Fruit fly (Drosophila melanogaster) whole organism, embryonic: ENCODE data around the gene Blimp-1.

Experiments
- Adf1 ChIP-seq: fragments of 200-800 bp; sonication (Bioruptor generic); IDR thresholded peaks from 2 replicates; pipeline ENCODE4 v1.3.6; 2022; ENCODE audit warnings: missing biosample characterization, missing genetic modification characterization
- CG12942 ChIP-seq: fragments of 200-800 bp; sonication (Bioruptor generic); optimal IDR thresholded peaks from 3 replicates; lab custom pipeline; 2016; ENCODE audit warnings: missing biosample characterization, missing genetic modification characterization
- CG14441 ChIP-seq: fragments of 200-800 bp; sonication (Bioruptor generic); IDR thresholded peaks from 2 replicates; pipeline ENCODE4 v1.3.6; 2022; ENCODE audit warnings: missing biosample characterization, missing genetic modification characterization
- CG2129 ChIP-seq: fragments of 200-800 bp; sonication (Bioruptor generic); IDR thresholded peaks from 2 replicates; pipeline ENCODE4 v1.3.6; 2022; ENCODE audit warnings: missing biosample characterization, missing genetic modification characterization; ENCODE audit not compliant: partially characterized antibody
- CG30020 ChIP-seq: fragments of 200-800 bp; optimal IDR thresholded peaks from 2 replicates; lab custom pipeline; 2019; ENCODE audit warnings: missing biosample characterization, mild to moderate bottlenecking, missing genetic modification characterization, moderate library complexity
- CG4424 ChIP-seq: fragments of 200-800 bp; sonication (Bioruptor generic); optimal IDR thresholded peaks from 3 replicates; lab custom pipeline; 2016; ENCODE audit warnings: missing biosample characterization, missing genetic modification characterization
- CG6272 ChIP-seq: fragments of 200-800 bp; sonication (Bioruptor generic); IDR thresholded peaks from 2 replicates; pipeline ENCODE4 v1.3.6; 2022; ENCODE audit warnings: missing biosample characterization, missing genetic modification characterization
- CG6683 ChIP-seq: fragments of 200-800 bp; sonication (Bioruptor generic); optimal IDR thresholded peaks from 2 replicates; lab custom pipeline; 2017; ENCODE audit warnings: missing biosample characterization, mild to moderate bottlenecking, missing genetic modification characterization, missing genetic modification reagents
- CG6689 ChIP-seq: fragments of 200-800 bp; sonication (Bioruptor generic); IDR thresholded peaks from 2 replicates; pipeline ENCODE4 v1.3.6; 2022; ENCODE audit warnings: missing biosample characterization, missing genetic modification characterization
- CG6791 ChIP-seq: fragments of 200-800 bp; sonication (Bioruptor generic); IDR thresholded peaks from 3 replicates; pipeline ENCODE4 v1.3.6; 2022; ENCODE audit warnings: missing biosample characterization, missing genetic modification characterization; ENCODE audit not compliant: partially characterized antibody
- CG8089 ChIP-seq: fragments of 200-800 bp; sonication (Bioruptor generic); optimal IDR thresholded peaks from 3 replicates; lab custom pipeline; 2016; ENCODE audit warnings: missing biosample characterization, missing genetic modification characterization
- CG8388 ChIP-seq: fragments of 200-800 bp; sonication (Bioruptor generic); optimal IDR thresholded peaks from 2 replicates; lab custom pipeline; 2019; ENCODE audit warnings: missing biosample characterization, mild to moderate bottlenecking, missing genetic modification characterization, moderate library complexity
- CG9437 ChIP-seq: fragments of 200-800 bp; sonication (Bioruptor generic); optimal IDR thresholded peaks from 2 replicates; lab custom pipeline; 2018; ENCODE audit warnings: missing biosample characterization, mild to moderate bottlenecking, missing genetic modification characterization
- Chrac-16 ChIP-seq: fragments of 200-800 bp; sonication (Bioruptor generic); optimal IDR thresholded peaks from 3 replicates; lab custom pipeline; 2016; ENCODE audit warnings: missing biosample characterization, missing genetic modification characterization
- D19B ChIP-seq: fragments of 200-800 bp; sonication (Bioruptor generic); optimal IDR thresholded peaks from 2 replicates; lab custom pipeline; 2017; ENCODE audit warnings: missing biosample characterization, mild to moderate bottlenecking, missing genetic modification characterization
- Dbx ChIP-seq: fragments of 200-800 bp; sonication (Bioruptor generic); IDR thresholded peaks from 3 replicates; pipeline ENCODE4 v1.3.6; 2022; ENCODE audit warnings: missing biosample characterization, missing genetic modification characterization
- Deaf1 ChIP-seq: fragments of 200-800 bp; optimal IDR thresholded peaks from 3 replicates; lab custom pipeline; 2019; ENCODE audit warnings: missing biosample characterization, mild to moderate bottlenecking, missing genetic modification characterization, moderate library complexity
- E2f1 ChIP-seq: fragments of 200-800 bp; sonication (Bioruptor generic); IDR thresholded peaks from 2 replicates; pipeline ENCODE4 v1.3.6; 2022; ENCODE audit warnings: missing biosample characterization, missing genetic modification characterization
- Eip74EF ChIP-seq, 2 experiments: fragments of 200-800 bp in 1 of 2; fragments of >200 bp in 1 of 2; sonication (Bioruptor generic) in 1 of 2; optimal IDR thresholded peaks; 2 replicates each; lab custom pipeline; 2017 to 2019; ENCODE audit warnings: missing biosample characterization in 2 of 2, missing genetic modification characterization in 2 of 2, mild to moderate bottlenecking in 1 of 2, moderate library complexity in 1 of 2
- Ets65A ChIP-seq: fragments of 200-800 bp; sonication (Bioruptor generic); peaks from one replicate; lab custom pipeline; 2016; ENCODE audit warnings: missing biosample characterization, missing genetic modification characterization
- H2.0 ChIP-seq: fragments of 200-800 bp; sonication (Bioruptor generic); IDR thresholded peaks from 2 replicates; pipeline ENCODE4 v1.3.6; 2022; ENCODE audit warnings: missing biosample characterization, missing genetic modification characterization
- HHEX ChIP-seq: fragments of 200-800 bp; sonication (Bioruptor generic); optimal IDR thresholded peaks from 3 replicates; lab custom pipeline; 2017; ENCODE audit warnings: missing biosample characterization, mild to moderate bottlenecking, missing genetic modification characterization, missing genetic modification reagents
- Hsf ChIP-seq: fragments of 200-800 bp; sonication (Bioruptor generic); optimal IDR thresholded peaks from 3 replicates; lab custom pipeline; 2016; ENCODE audit warnings: missing biosample characterization, missing genetic modification characterization
- Jarid2 ChIP-seq: fragments of 200-800 bp; sonication (Bioruptor generic); optimal IDR thresholded peaks from 3 replicates; lab custom pipeline; 2017; ENCODE audit warnings: mild to moderate bottlenecking, missing biosample characterization, missing genetic modification reagents, missing genetic modification characterization
- Med ChIP-seq: fragments of 200-800 bp; sonication (Bioruptor generic); peaks from one replicate; lab custom pipeline; 2016; ENCODE audit warnings: missing biosample characterization, missing genetic modification characterization, mild to moderate bottlenecking, inconsistent platforms, moderate library complexity
- NC2α ChIP-seq: fragments of 200-800 bp; sonication (Bioruptor generic); optimal IDR thresholded peaks from 2 replicates; lab custom pipeline; 2016; ENCODE audit warnings: missing biosample characterization, missing genetic modification characterization
- Sry-β ChIP-seq: fragments of 200-800 bp; sonication (Bioruptor generic); optimal IDR thresholded peaks from 2 replicates; lab custom pipeline; 2018; ENCODE audit warnings: missing biosample characterization, mild to moderate bottlenecking, missing genetic modification characterization, moderate library complexity
- Ssrp ChIP-seq: fragments of 200-800 bp; sonication (Bioruptor generic); optimal IDR thresholded peaks from 2 replicates; lab custom pipeline; 2018; ENCODE audit warnings: missing biosample characterization, mild to moderate bottlenecking, missing genetic modification characterization, moderate library complexity
- Stat92E ChIP-seq, 3 experiments: fragments of >200 bp in 2 of 3; fragments of 200-800 bp in 1 of 3; sonication (Bioruptor generic) in 1 of 3; optimal IDR thresholded peaks; 2 replicates each; lab custom pipeline; 2017 to 2019; ENCODE audit warnings: missing biosample characterization in 3 of 3, missing genetic modification characterization in 3 of 3, mild to moderate bottlenecking in 1 of 3, moderate library complexity in 1 of 3
- Trl ChIP-seq, 3 experiments: fragments of >200 bp in 2 of 3; fragments of 200-800 bp in 1 of 3; sonication (Bioruptor generic) in 1 of 3; optimal IDR thresholded peaks; 2 replicates in 1 of 3; 3 replicates in 2 of 3; lab custom pipeline; 2016 to 2017; ENCODE audit warnings: missing biosample characterization in 1 of 3, missing genetic modification characterization in 1 of 3
- chinmo ChIP-seq: fragments of 200-800 bp; sonication (Bioruptor generic); IDR thresholded peaks from 4 replicates; pipeline ENCODE4 v1.3.6; 2022; ENCODE audit warnings: missing biosample characterization, missing genetic modification characterization; ENCODE audit not compliant: partially characterized antibody
- ci ChIP-seq: fragments of 200-800 bp; sonication (Bioruptor generic); IDR thresholded peaks from 3 replicates; pipeline ENCODE4 v1.3.6; 2022; ENCODE audit warnings: missing biosample characterization, missing genetic modification characterization
- crc ChIP-seq: fragments of 200-800 bp; sonication (Bioruptor generic); optimal IDR thresholded peaks from 2 replicates; lab custom pipeline; 2016; ENCODE audit warnings: missing biosample characterization, missing genetic modification characterization
- croc ChIP-seq: fragments of 200-800 bp; sonication (Bioruptor generic); conservative IDR thresholded peaks from 3 replicates; pipeline ENCODE4 v1.3.6; 2022; ENCODE audit warnings: missing biosample characterization, missing genetic modification characterization
- dmrt11E ChIP-seq: fragments of 200-800 bp; sonication (Bioruptor generic); optimal IDR thresholded peaks from 3 replicates; lab custom pipeline; 2018; ENCODE audit warnings: missing biosample characterization, mild to moderate bottlenecking, missing genetic modification characterization, moderate library complexity
- dpn ChIP-seq, 2 experiments: fragments of 200-800 bp; sonication (Bioruptor generic); optimal IDR thresholded peaks; 3 replicates each; lab custom pipeline; 2016; ENCODE audit warnings: missing biosample characterization in 2 of 2, missing genetic modification characterization in 2 of 2
- hb ChIP-seq: fragments of 200-800 bp; sonication (Bioruptor generic); IDR thresholded peaks from 3 replicates; pipeline ENCODE4 v1.3.6; 2022; ENCODE audit warnings: missing biosample characterization, missing genetic modification characterization; ENCODE audit not compliant: partially characterized antibody
- lmd ChIP-seq: fragments of 200-800 bp; sonication (Bioruptor generic); IDR thresholded peaks from 2 replicates; pipeline ENCODE4 v1.3.6; 2022; ENCODE audit warnings: missing biosample characterization, missing genetic modification characterization
- nerfin-1 ChIP-seq: fragments of 200-800 bp; sonication (Bioruptor generic); optimal IDR thresholded peaks from 3 replicates; lab custom pipeline; 2019; ENCODE audit warnings: missing biosample characterization, mild to moderate bottlenecking, missing genetic modification characterization, moderate library complexity
- oc ChIP-seq: fragments of 200-800 bp; sonication (Bioruptor generic); optimal IDR thresholded peaks from 2 replicates; lab custom pipeline; 2018; ENCODE audit warnings: missing biosample characterization, mild to moderate bottlenecking, missing genetic modification characterization, moderate library complexity
- pfk ChIP-seq: fragments of 200-800 bp; sonication (Bioruptor generic); optimal IDR thresholded peaks from 2 replicates; lab custom pipeline; 2018; ENCODE audit warnings: missing biosample characterization, mild to moderate bottlenecking, missing genetic modification characterization, moderate library complexity
- scrt ChIP-seq: fragments of 200-800 bp; sonication (Bioruptor generic); optimal IDR thresholded peaks from 2 replicates; lab custom pipeline; 2018; ENCODE audit warnings: missing biosample characterization, mild to moderate bottlenecking, missing genetic modification characterization, moderate library complexity
- shn ChIP-seq: fragments of 200-800 bp; sonication (Bioruptor generic); optimal IDR thresholded peaks from 3 replicates; lab custom pipeline; 2016; ENCODE audit warnings: missing biosample characterization, missing genetic modification characterization
- tgo ChIP-seq: fragments of 200-800 bp; sonication (Bioruptor generic); IDR thresholded peaks from 3 replicates; pipeline ENCODE4 v1.3.6; 2022; ENCODE audit warnings: missing biosample characterization, missing genetic modification characterization
- vnd ChIP-seq: fragments of 200-800 bp; sonication (Bioruptor generic); IDR thresholded peaks from 3 replicates; pipeline ENCODE4 v1.3.6; 2022; ENCODE audit warnings: missing biosample characterization, missing genetic modification characterization; ENCODE audit not compliant: partially characterized antibody
- wek ChIP-seq: fragments of 200-800 bp; sonication (Bioruptor generic); optimal IDR thresholded peaks from 3 replicates; lab custom pipeline; 2018; ENCODE audit warnings: missing biosample characterization, mild to moderate bottlenecking, missing genetic modification characterization, moderate library complexity
- zen2 ChIP-seq: fragments of 200-800 bp; sonication (Bioruptor generic); IDR thresholded peaks from 3 replicates; pipeline ENCODE4 v1.3.6; 2022; ENCODE audit warnings: missing biosample characterization, missing genetic modification characterization; ENCODE audit not compliant: partially characterized antibody

Gene Blimp-1

DNA sequence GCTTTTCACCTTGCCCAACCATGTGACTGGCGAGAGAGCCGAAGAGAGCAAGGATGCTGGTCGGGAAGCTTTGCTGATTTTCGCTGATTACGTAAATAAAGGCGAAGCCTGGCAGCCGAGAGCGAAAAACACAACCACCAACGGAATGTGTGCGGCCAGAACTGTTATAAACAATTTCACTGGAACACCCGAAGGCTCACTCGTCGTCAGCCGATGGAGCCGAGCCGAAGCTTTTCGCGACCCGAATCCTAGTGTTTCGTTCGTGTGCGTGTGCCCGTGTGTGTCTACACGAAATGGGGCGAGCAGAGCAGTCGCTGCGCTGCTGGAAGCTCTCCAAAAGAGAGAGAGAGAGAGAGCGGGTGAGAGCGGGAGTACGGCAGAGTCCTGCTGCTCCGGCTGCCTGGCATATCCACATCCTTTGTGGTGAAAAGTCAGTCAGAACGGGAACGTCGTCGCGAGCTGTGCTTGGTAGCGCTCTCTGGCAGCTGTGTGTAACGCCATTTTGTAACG lies 60.3 kb downstream of the Blimp-1 start (continued):
- TF ChIP-seq HHEX (GFP tag; lab: Kevin White, UChicago) (no peak), Ssrp (tag; lab: Kevin White, UChicago) (no peak), Trl (optimal IDR thresholded peaks at IDR 0.05; lab: Kevin White, UChicago) (peak; percentile 33 to 70), Trl (GFP tag; optimal IDR thresholded peaks at IDR 0.05; lab: Kevin White, UChicago) (no peak), CG6272 (GFP tag; lab: Robert Waterston, UW) (no peak), CG6683 (GFP tag; lab: Kevin White, UChicago) (no peak), NC2α (GFP tag; lab: Kevin White, UChicago) (no peak), shn (no peak), Chrac-16 (no peak), Sry-β (GFP tag; lab: Kevin White, UChicago) (no peak), CG14441 (GFP tag; lab: Robert Waterston, UW) (no peak), Med (GFP tag; lab: Kevin White, UChicago) (peak; percentile 21), CG9437 (GFP tag; lab: Kevin White, UChicago) (no peak), lmd (no peak), nerfin-1 (tag; lab: Kevin White, UChicago) (peak; percentile 77), Deaf1 (tag; lab: Kevin White, UChicago) (peak; percentile 98), Stat92E (GFP tag; optimal IDR thresholded peaks at IDR 0.05; lab: Kevin White, UChicago) (no peak), CG4424 (GFP tag; lab: Kevin White, UChicago) (no peak), CG8388 (GFP tag; lab: Kevin White, UChicago) (no peak), CG6791 (GFP tag; lab: Robert Waterston, UW) (no peak), Dbx (GFP tag; lab: Robert Waterston, UW) (no peak), crc (GFP tag; lab: Kevin White, UChicago) (no peak), hb (GFP tag; lab: Robert Waterston, UW) (no peak), zen2 (GFP tag; lab: Robert Waterston, UW) (no peak), Hsf (GFP tag; lab: Kevin White, UChicago) (no peak), Jarid2 (GFP tag; lab: Kevin White, UChicago) (peak; percentile 50), pfk (GFP tag; lab: Kevin White, UChicago) (no peak), scrt (GFP tag; lab: Kevin White, UChicago) (no peak), CG12942 (GFP tag; lab: Kevin White, UChicago) (no peak), chinmo (GFP tag; lab: Robert Waterston, UW) (no peak), CG30020 (tag; lab: Kevin White, UChicago) (no peak), Ets65A (GFP tag; lab: Kevin White, UChicago) (no peak), dmrt11E (tag; lab: Kevin White, UChicago) (no peak), dpn (GFP tag; optimal IDR thresholded peaks at IDR 0.05; lab: Kevin White, UChicago) (no peak), CG8089 (GFP tag; lab: Kevin White, UChicago) (no peak), Adf1 (GFP tag; lab: Robert Waterston, UW) (peak; percentile 80), E2f1 (GFP tag; lab: Robert Waterston, UW) (no peak), ci (GFP tag; lab: Robert Waterston, UW) (no peak), oc (tag; lab: Kevin White, UChicago) (no peak), Eip74EF (GFP tag; optimal IDR thresholded peaks at IDR 0.05; lab: Kevin White, UChicago) (no peak), H2.0 (no peak), vnd (GFP tag; lab: Robert Waterston, UW) (no peak), tgo (GFP tag; lab: Robert Waterston, UW) (no peak), wek (GFP tag; lab: Kevin White, UChicago) (no peak), CG6689 (GFP tag; lab: Robert Waterston, UW) (no peak), CG2129 (GFP tag; lab: Robert Waterston, UW) (no peak), croc (no peak), D19B (no peak)
